Worm (Caenorhabditis elegans): Measurements from ENCODE around the gene sec-10.
A peak's percentile ranks its signal among the peaks of the same experiment; 100 is the strongest.

The sec-10 gene

DNA sequence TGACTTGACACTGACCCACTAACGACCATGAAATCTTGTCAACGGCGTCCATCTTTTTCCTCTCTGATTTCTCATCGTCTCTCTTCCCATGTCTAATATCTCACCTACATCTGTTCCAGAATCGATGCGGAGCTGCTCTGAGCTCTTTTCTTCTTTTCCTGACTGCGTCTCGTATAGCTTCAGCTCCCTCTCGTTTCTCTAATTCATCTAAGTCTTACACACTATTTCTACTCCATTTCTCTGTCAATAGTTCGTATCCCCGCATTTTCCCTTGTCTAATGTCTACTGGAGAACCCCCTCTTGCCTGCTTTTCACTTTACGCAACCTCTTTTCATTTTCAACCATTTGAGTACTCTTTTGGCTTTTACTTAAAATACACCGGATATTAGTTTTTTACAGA is 35.6 kb upstream of the sec-10 start, which contains the start of gene ric-3 (continued):
- TF ChIP-seq nhr-71 (tag; optimal IDR thresholded peaks at IDR 0.05), result peak; percentile 87
- TF ChIP-seq rnt-1 (tag; optimal IDR thresholded peaks at IDR 0.05), result peak; percentile 84
- peak; percentile 30 for TF ChIP-seq nhr-77 (tag; optimal IDR thresholded peaks at IDR 0.05)
- TF ChIP-seq nhr-12 (tag; optimal IDR thresholded peaks at IDR 0.05), result no peak
- no peak for TF ChIP-seq grh-1 (GFP tag; IDR thresholded peaks at IDR 0.05)
- TF ChIP-seq tbx-2 (tag; optimal IDR thresholded peaks at IDR 0.05), result peak; percentile 72
- no peak for TF ChIP-seq ama-1 (optimal IDR thresholded peaks at IDR 0.05)
- TF ChIP-seq nhr-84 (tag; optimal IDR thresholded peaks at IDR 0.05), result no peak
- peak in 1 of 2 experiments; percentile 65 for TF ChIP-seq lin-35 (GFP tag; optimal IDR thresholded peaks at IDR 0.05)
- TF ChIP-seq nhr-19 (GFP tag; conservative IDR thresholded peaks at IDR 0.05), result peak; percentile 63
- peak; percentile 5 for TF ChIP-seq C16A3.4 (tag; optimal IDR thresholded peaks at IDR 0.05)
- no peak for TF ChIP-seq fkh-4 (tag; optimal IDR thresholded peaks at IDR 0.05; ENCODE audit: borderline replicate concordance)
- peak; percentile 23 for TF ChIP-seq snpc-4 (tag; optimal IDR thresholded peaks at IDR 0.05)
- TF ChIP-seq jun-1 (tag; optimal IDR thresholded peaks at IDR 0.05), result peak; percentile 54
- TF ChIP-seq dsc-1 (tag; optimal IDR thresholded peaks at IDR 0.05), result peak; percentile 81
- peak; percentile 76 for TF ChIP-seq unc-86 (tag; optimal IDR thresholded peaks at IDR 0.05)
- TF ChIP-seq isw-1 (GFP tag; IDR thresholded peaks at IDR 0.05), result peak; percentile 56; the same call in 1 of the 2 replicates
- TF ChIP-seq aly-2 (tag; optimal IDR thresholded peaks at IDR 0.05), result peak; percentile 57

DNA sequence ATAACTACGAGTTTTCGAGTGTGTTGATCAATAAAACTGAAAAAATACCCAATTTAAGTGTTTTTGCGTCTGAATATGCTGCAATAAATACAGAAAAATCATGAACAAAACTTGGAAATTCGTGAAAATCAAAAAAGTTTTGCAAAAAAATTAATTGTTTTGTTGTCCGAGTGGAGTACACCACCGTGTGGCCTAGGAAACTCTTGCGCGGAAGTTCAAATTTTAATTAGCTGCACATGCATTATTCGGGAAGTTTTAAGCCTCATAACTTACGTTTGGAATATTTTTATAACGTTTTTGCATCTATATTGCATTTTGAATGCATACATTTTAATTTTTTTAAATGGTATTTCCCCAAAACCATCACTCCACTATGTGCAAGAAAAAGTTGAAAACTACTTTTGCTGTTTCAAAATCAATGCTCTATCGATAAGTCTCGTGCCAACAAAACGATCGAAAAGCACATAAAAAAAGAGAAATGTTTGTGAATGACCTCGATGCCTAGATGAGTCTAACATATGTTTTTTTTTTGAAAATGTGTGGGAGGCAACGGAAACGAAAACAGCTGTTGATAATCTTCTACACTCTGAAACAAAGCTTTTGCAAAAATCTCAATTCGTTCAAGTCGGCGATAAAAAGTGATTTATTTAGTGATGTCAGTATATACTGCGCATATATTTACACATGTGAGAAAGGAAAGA is 34.3 kb upstream of the sec-10 start:
- TF ChIP-seq nhr-90 (tag; optimal IDR thresholded peaks at IDR 0.05; ENCODE audit: poor library complexity) (peak; percentile 79), elt-3 (tag; optimal IDR thresholded peaks at IDR 0.05) (peak in 1 of 6 experiments; percentile 2), pax-3 (tag; optimal IDR thresholded peaks at IDR 0.05) (peak; percentile 53), xbp-1 (tag; optimal IDR thresholded peaks at IDR 0.05) (peak; percentile 49), C04F5.9 (tag; optimal IDR thresholded peaks at IDR 0.05) (peak; percentile 40), pag-3 (tag; optimal IDR thresholded peaks at IDR 0.05; ENCODE audit: borderline replicate concordance, insufficient read depth) (no peak), unc-130 (tag; optimal IDR thresholded peaks at IDR 0.05) (peak; percentile 3), lin-39 (tag; optimal IDR thresholded peaks at IDR 0.05) (no peak), aly-2 (tag; optimal IDR thresholded peaks at IDR 0.05) (no peak), ztf-11 (tag; optimal IDR thresholded peaks at IDR 0.05) (peak in 1 of 2 experiments; percentile 71), dpl-1 (GFP tag; optimal IDR thresholded peaks at IDR 0.05) (peak; percentile 76 to 88 (median 86)), nhr-20 (tag; optimal IDR thresholded peaks at IDR 0.05) (peak; percentile 41), skn-1 (tag; optimal IDR thresholded peaks at IDR 0.05) (peak; percentile 5), unc-86 (tag; optimal IDR thresholded peaks at IDR 0.05) (no peak), nhr-71 (tag; optimal IDR thresholded peaks at IDR 0.05) (peak; percentile 56), ceh-90 (tag; optimal IDR thresholded peaks at IDR 0.05) (peak; percentile 82), snu-23 (GFP tag; optimal IDR thresholded peaks at IDR 0.05) (peak; percentile 44), Y116A8C.19 (tag; optimal IDR thresholded peaks at IDR 0.05; ENCODE audit: borderline replicate concordance) (peak; percentile 6), elt-2 (tag; optimal IDR thresholded peaks at IDR 0.05) (peak; percentile 22), nhr-47 (tag; optimal IDR thresholded peaks at IDR 0.05) (peak; percentile 68), swsn-7 (tag; optimal IDR thresholded peaks at IDR 0.05) (peak; percentile 53), lin-13 (GFP tag; optimal IDR thresholded peaks at IDR 0.05) (no peak), grh-1 (GFP tag; IDR thresholded peaks at IDR 0.05) (peak; percentile 73), nhr-85 (tag) (peak; percentile 91), mep-1 (tag; optimal IDR thresholded peaks at IDR 0.05) (no peak), fkh-4 (tag; optimal IDR thresholded peaks at IDR 0.05; ENCODE audit: borderline replicate concordance) (peak; percentile 60), lin-14 (GFP tag; optimal IDR thresholded peaks at IDR 0.05) (peak; percentile 54), dsc-1 (tag; optimal IDR thresholded peaks at IDR 0.05) (peak; percentile 66), blmp-1 (tag; optimal IDR thresholded peaks at IDR 0.05) (peak; percentile 28), rnt-1 (tag; optimal IDR thresholded peaks at IDR 0.05) (peak; percentile 86), egl-13 (tag; optimal IDR thresholded peaks at IDR 0.05) (peak; percentile 35), lir-3 (tag; optimal IDR thresholded peaks at IDR 0.05; ENCODE audit: poor library complexity) (peak; percentile 73), nhr-76 (tag; optimal IDR thresholded peaks at IDR 0.05) (no peak), F16B12.6 (tag; optimal IDR thresholded peaks at IDR 0.05) (no peak), lsy-2 (tag; optimal IDR thresholded peaks at IDR 0.05) (peak; percentile 10 to 53), sox-4 (tag; optimal IDR thresholded peaks at IDR 0.05) (peak; percentile 64), isw-1 (GFP tag; IDR thresholded peaks at IDR 0.05) (peak; percentile 5; the same call in 1 of the 2 replicates), efl-1 (optimal IDR thresholded peaks at IDR 0.05) (peak; percentile 53 to 89), efl-1 (GFP tag; optimal IDR thresholded peaks at IDR 0.05 in 1 of 2) (peak; percentile 87 to 99)
